Worm (Caenorhabditis elegans): ENCODE measurements around the gene C07B5.6.

DNA sequence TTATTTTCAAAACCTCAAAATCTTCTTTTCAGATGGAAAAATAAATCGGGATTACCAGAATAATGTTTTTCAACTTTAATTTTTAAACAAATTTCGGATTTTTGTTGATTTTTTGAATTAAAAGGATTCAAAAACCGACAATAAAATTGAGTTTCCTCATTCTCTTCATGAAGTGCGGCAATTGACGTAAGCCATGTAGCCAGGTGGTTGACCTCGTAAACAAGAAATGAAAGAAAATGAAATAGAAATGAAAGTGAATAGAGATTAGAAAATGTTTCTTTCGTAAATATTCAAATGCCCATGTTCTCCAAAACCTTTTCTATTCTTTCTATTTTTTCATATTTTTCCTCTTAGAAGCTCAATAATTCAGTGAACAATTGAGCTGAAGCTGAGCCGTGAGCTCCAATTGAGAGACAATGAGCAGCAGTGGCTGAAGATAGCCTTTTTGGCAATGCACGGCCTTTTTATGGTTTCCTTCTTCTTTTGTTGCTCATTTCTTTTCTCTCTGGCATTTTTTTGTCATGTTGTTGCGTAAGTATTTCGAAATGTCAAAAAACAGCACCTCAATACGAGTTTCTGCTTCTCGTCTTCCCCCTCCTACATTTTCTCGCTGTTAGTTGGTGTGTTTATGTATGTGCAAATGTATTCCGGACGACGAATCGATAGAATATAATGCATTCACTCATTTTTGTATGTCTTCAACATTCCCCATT is 31.0 kb downstream of the C07B5.6 start:
- TF ChIP-seq pha-2 (tag; optimal IDR thresholded peaks at IDR 0.05) (no peak), F13H6.1 (tag; optimal IDR thresholded peaks at IDR 0.05) (no peak), pha-4 (tag; optimal IDR thresholded peaks at IDR 0.05) (no peak), tbx-2 (tag; optimal IDR thresholded peaks at IDR 0.05) (no peak), syd-9 (tag; optimal IDR thresholded peaks at IDR 0.05) (no peak)

Data from whole organism, late embryonic.